Fruit fly (Drosophila melanogaster): ENCODE results near the gene CASK.

Gene CASK

dm6 chr3R:21828785-21829486 lies 6.5 kb upstream of the CASK start (continued):
- no peak for TF ChIP-seq tup (GFP tag; optimal IDR thresholded peaks at IDR 0.05)
- TF ChIP-seq CG11247 (GFP tag; IDR thresholded peaks at IDR 0.05), result no peak
- TF ChIP-seq CG15696 (tag; optimal IDR thresholded peaks at IDR 0.05), result peak; percentile 82
- peak; percentile 88 for TF ChIP-seq sens (GFP tag)
- peak; percentile 7 for TF ChIP-seq ems (GFP tag; optimal IDR thresholded peaks at IDR 0.05)
- TF ChIP-seq pita (GFP tag; optimal IDR thresholded peaks at IDR 0.05), result no peak
- no peak for TF ChIP-seq CG11398 (GFP tag; optimal IDR thresholded peaks at IDR 0.05)
- TF ChIP-seq CG32767 (GFP tag; IDR thresholded peaks at IDR 0.05), result 0 out of 2 replicates have a peak, but pooled peaks have one; percentile 37
- TF ChIP-seq pzg (GFP tag; optimal IDR thresholded peaks at IDR 0.05), result no peak
- TF ChIP-seq hkb (optimal IDR thresholded peaks at IDR 0.05), result no peak
- TF ChIP-seq hkb (GFP tag; IDR thresholded peaks at IDR 0.05), result peak; percentile 71
- TF ChIP-seq CG3838 (GFP tag; optimal IDR thresholded peaks at IDR 0.05), result no peak
- no peak for TF ChIP-seq dati (GFP tag; IDR thresholded peaks at IDR 0.05)
- no peak for TF ChIP-seq MESR4 (GFP tag; optimal IDR thresholded peaks at IDR 0.05)

- TF ChIP-seq HLHmδ (GFP tag; optimal IDR thresholded peaks at IDR 0.05), result no peak
- TF ChIP-seq CG6272 (GFP tag; IDR thresholded peaks at IDR 0.05), result peak; percentile 72
- peak; percentile 87 for TF ChIP-seq phol (tag; optimal IDR thresholded peaks at IDR 0.05)
- peak; percentile 55; the same call in 1 of the 2 replicates for TF ChIP-seq chm (GFP tag; IDR thresholded peaks at IDR 0.05)
- TF ChIP-seq Xrp1 (GFP tag; IDR thresholded peaks at IDR 0.05), result peak; percentile 91
- TF ChIP-seq gfzf (GFP tag; optimal IDR thresholded peaks at IDR 0.05), result no peak
- peak; percentile 28 for TF ChIP-seq NfI (GFP tag; optimal IDR thresholded peaks at IDR 0.05)
- TF ChIP-seq aop (GFP tag; IDR thresholded peaks at IDR 0.05), result peak; percentile 17; the same call in 1 of the 2 replicates
- TF ChIP-seq onecut (GFP tag; IDR thresholded peaks at IDR 0.05), result peak; percentile 21
- TF ChIP-seq CG10274 (GFP tag; optimal IDR thresholded peaks at IDR 0.05), result no peak
- peak; percentile 33 for TF ChIP-seq Nf-YB (GFP tag; optimal IDR thresholded peaks at IDR 0.05)
- no peak for TF ChIP-seq al (GFP tag; IDR thresholded peaks at IDR 0.05)
- peak in 1 of 3 experiments; percentile 92 for TF ChIP-seq lola (GFP tag; optimal IDR thresholded peaks at IDR 0.05)
- peak; percentile 68 for TF ChIP-seq trem (tag; optimal IDR thresholded peaks at IDR 0.05)
- TF ChIP-seq Drgx (GFP tag; IDR thresholded peaks at IDR 0.05), result no peak; the same call in 1 of the 2 replicates
- TF ChIP-seq Hr3 (GFP tag; optimal IDR thresholded peaks at IDR 0.05), result peak; percentile 78
- TF ChIP-seq CG17359 (tag; optimal IDR thresholded peaks at IDR 0.05), result peak; percentile 65
- TF ChIP-seq CG17385 (GFP tag; optimal IDR thresholded peaks at IDR 0.05), result peak; percentile 58
- TF ChIP-seq CG3163 (GFP tag; optimal IDR thresholded peaks at IDR 0.05), result peak; percentile 53
- TF ChIP-seq CG10979 (tag; optimal IDR thresholded peaks at IDR 0.05), result peak; percentile 90
- peak; percentile 66; the same call in 2 of the 3 replicates for TF ChIP-seq CG34422 (GFP tag; IDR thresholded peaks at IDR 0.05)
- TF ChIP-seq CG13894 (tag; optimal IDR thresholded peaks at IDR 0.05), result no peak
- TF ChIP-seq CG15269 (tag; optimal IDR thresholded peaks at IDR 0.05), result peak; percentile 44
- peak; percentile 74 for TF ChIP-seq abd-A (tag; optimal IDR thresholded peaks at IDR 0.05)
- peak; percentile 76 for TF ChIP-seq twi (tag; optimal IDR thresholded peaks at IDR 0.05)
- TF ChIP-seq CG18599 (GFP tag; optimal IDR thresholded peaks at IDR 0.05), result no peak
- TF ChIP-seq zfh1 (GFP tag; IDR thresholded peaks at IDR 0.05), result peak; percentile 90
- TF ChIP-seq Xbp1 (GFP tag; optimal IDR thresholded peaks at IDR 0.05), result peak; percentile 75
- peak; percentile 65 to 69 for TF ChIP-seq dpn (GFP tag; optimal IDR thresholded peaks at IDR 0.05)
- peak; percentile 82 for TF ChIP-seq Abd-B (GFP tag; optimal IDR thresholded peaks at IDR 0.05)
- TF ChIP-seq CG32767 (GFP tag; IDR thresholded peaks at IDR 0.05), result peak; percentile 61
- TF ChIP-seq CG8478 (optimal IDR thresholded peaks at IDR 0.05), result no peak
- TF ChIP-seq CG30431 (GFP tag; optimal IDR thresholded peaks at IDR 0.05), result peak; percentile 67
- TF ChIP-seq Bdp1 (GFP tag; optimal IDR thresholded peaks at IDR 0.05), result peak; percentile 56
- TF ChIP-seq CG31365 (tag; optimal IDR thresholded peaks at IDR 0.05), result peak; percentile 7
- peak; percentile 95 for TF ChIP-seq ci (GFP tag; IDR thresholded peaks at IDR 0.05)
These were observed 5.6 kb upstream of the CASK start for dm6 chr3R:21828040-21828526.
